Fruit fly (Drosophila melanogaster) whole organism, embryonic: ENCODE results near the gene Pka-C1.

Experiments used
- Antp ChIP-seq: fragments of 200-800 bp; sonication (Bioruptor generic); optimal IDR thresholded peaks from 3 replicates; lab custom pipeline; 2016; ENCODE audit warnings: missing biosample characterization, missing genetic modification characterization
- Atf-2 ChIP-seq: fragments of 200-800 bp; sonication (Bioruptor generic); optimal IDR thresholded peaks from 2 replicates; lab custom pipeline; 2016; ENCODE audit warnings: missing biosample characterization, missing genetic modification characterization
- Atf6 ChIP-seq: fragments of 200-800 bp; sonication (Bioruptor generic); IDR thresholded peaks from 2 replicates; pipeline ENCODE4 v1.3.6; 2022; ENCODE audit warnings: missing biosample characterization, missing genetic modification characterization
- CG1024 ChIP-seq: fragments of 200-800 bp; sonication (Bioruptor generic); IDR thresholded peaks from 2 replicates; pipeline ENCODE4 v1.3.6; 2022; ENCODE audit warnings: missing biosample characterization, missing genetic modification characterization
- CG10543 ChIP-seq: fragments of 200-800 bp; sonication (Bioruptor generic); optimal IDR thresholded peaks from 3 replicates; lab custom pipeline; 2017; ENCODE audit warnings: missing biosample characterization, mild to moderate bottlenecking, missing genetic modification characterization, moderate library complexity
- CG10565 ChIP-seq: fragments of 200-800 bp; sonication (Bioruptor generic); optimal IDR thresholded peaks from 3 replicates; lab custom pipeline; 2016; ENCODE audit warnings: missing biosample characterization, mild to moderate bottlenecking, missing genetic modification characterization
- CG11696 ChIP-seq: fragments of 200-800 bp; sonication (Bioruptor generic); IDR thresholded peaks from 2 replicates; pipeline ENCODE4 v1.3.6; 2022; ENCODE audit warnings: missing biosample characterization, missing genetic modification characterization
- CG12071 ChIP-seq: fragments of 200-800 bp; sonication (Bioruptor generic); optimal IDR thresholded peaks from 3 replicates; lab custom pipeline; 2018; ENCODE audit warnings: missing biosample characterization, mild to moderate bottlenecking, missing genetic modification characterization
- CG14441 ChIP-seq: fragments of 200-800 bp; sonication (Bioruptor generic); IDR thresholded peaks from 2 replicates; pipeline ENCODE4 v1.3.6; 2022; ENCODE audit warnings: missing biosample characterization, missing genetic modification characterization
- CG14965 ChIP-seq: fragments of 200-800 bp; sonication (Bioruptor generic); optimal IDR thresholded peaks from 2 replicates; lab custom pipeline; 2016; ENCODE audit warnings: missing biosample characterization, missing genetic modification characterization, borderline replicate concordance
- CG15696 ChIP-seq: fragments of 200-800 bp; sonication (Bioruptor generic); optimal IDR thresholded peaks from 2 replicates; lab custom pipeline; 2019; ENCODE audit warnings: missing biosample characterization, mild to moderate bottlenecking, missing genetic modification characterization, moderate library complexity
- CG17328 ChIP-seq: fragments of 200-800 bp; sonication (Bioruptor generic); IDR thresholded peaks from 2 replicates; pipeline ENCODE4 v1.3.6; 2022; ENCODE audit warnings: missing biosample characterization, missing genetic modification characterization
- CG17802 ChIP-seq: fragments of 200-800 bp; sonication (Bioruptor generic); optimal IDR thresholded peaks from 2 replicates; lab custom pipeline; 2018; ENCODE audit warnings: missing biosample characterization, mild to moderate bottlenecking, missing genetic modification characterization, moderate library complexity
- CG18011 ChIP-seq: fragments of 200-800 bp; sonication (Bioruptor generic); optimal IDR thresholded peaks from 2 replicates; lab custom pipeline; 2017; ENCODE audit warnings: missing biosample characterization, missing genetic modification characterization, mild to moderate bottlenecking, moderate library complexity, missing genotype
- CG2120 ChIP-seq: fragments of 200-800 bp; sonication (Bioruptor generic); optimal IDR thresholded peaks from 3 replicates; lab custom pipeline; 2016; ENCODE audit warnings: missing biosample characterization, missing genetic modification characterization
- CG31224 ChIP-seq: fragments of 200-800 bp; sonication (Bioruptor generic); IDR thresholded peaks from 2 replicates; pipeline ENCODE4 v1.3.6; 2022; ENCODE audit warnings: missing biosample characterization, missing genetic modification characterization
- CG4328 ChIP-seq: fragments of 200-800 bp; sonication (Bioruptor generic); optimal IDR thresholded peaks from 3 replicates; lab custom pipeline; 2017; ENCODE audit warnings: missing biosample characterization, missing genetic modification reagents, missing genetic modification characterization
- CG4360 ChIP-seq: fragments of 200-800 bp; sonication (Bioruptor generic); IDR thresholded peaks from 2 replicates; pipeline ENCODE4 v1.3.6; 2022; ENCODE audit warnings: missing biosample characterization, missing genetic modification characterization
- CG8281 ChIP-seq: fragments of 200-800 bp; sonication (Bioruptor generic); optimal IDR thresholded peaks from 2 replicates; lab custom pipeline; 2018; ENCODE audit warnings: missing biosample characterization, mild to moderate bottlenecking, missing genetic modification characterization, moderate library complexity
- CG8359 ChIP-seq: fragments of 200-800 bp; sonication (Bioruptor generic); optimal IDR thresholded peaks from 2 replicates; lab custom pipeline; 2017; ENCODE audit warnings: missing biosample characterization, mild to moderate bottlenecking, missing genetic modification characterization, borderline replicate concordance
- Dad ChIP-seq: fragments of 200-800 bp; sonication (Bioruptor generic); optimal IDR thresholded peaks from 3 replicates; lab custom pipeline; 2016; ENCODE audit warnings: missing biosample characterization, missing genetic modification characterization
- Deaf1 ChIP-seq: fragments of 200-800 bp; optimal IDR thresholded peaks from 3 replicates; lab custom pipeline; 2019; ENCODE audit warnings: missing biosample characterization, mild to moderate bottlenecking, missing genetic modification characterization, moderate library complexity
- Eip74EF ChIP-seq, 2 experiments: fragments of 200-800 bp in 1 of 2; fragments of >200 bp in 1 of 2; sonication (Bioruptor generic) in 1 of 2; optimal IDR thresholded peaks; 2 replicates each; lab custom pipeline; 2017 to 2019; ENCODE audit warnings: missing biosample characterization in 2 of 2, missing genetic modification characterization in 2 of 2, mild to moderate bottlenecking in 1 of 2, moderate library complexity in 1 of 2
- Lpt ChIP-seq: fragments of >200 bp; optimal IDR thresholded peaks from 2 replicates; lab custom pipeline; 2018; ENCODE audit warnings: missing biosample characterization, missing genetic modification characterization
- NFAT ChIP-seq: fragments of 200-800 bp; sonication (Bioruptor generic); IDR thresholded peaks from 2 replicates; pipeline ENCODE4 v1.3.6; 2022; ENCODE audit warnings: missing biosample characterization, missing genetic modification characterization
- NK7.1 ChIP-seq: fragments of 200-800 bp; sonication (Bioruptor generic); optimal IDR thresholded peaks from 3 replicates; lab custom pipeline; 2016; ENCODE audit warnings: missing biosample characterization, missing genetic modification characterization
- Nf-YA ChIP-seq: fragments of 200-800 bp; sonication (Bioruptor generic); IDR thresholded peaks from 2 replicates; pipeline ENCODE4 v1.3.6; 2022; ENCODE audit warnings: missing biosample characterization, missing genetic modification characterization
- Poxn ChIP-seq: fragments of 200-800 bp; sonication (Bioruptor generic); IDR thresholded peaks from 2 replicates; pipeline ENCODE4 v1.3.6; 2022; ENCODE audit warnings: missing biosample characterization, missing genetic modification characterization
- Rx ChIP-seq: fragments of 200-800 bp; sonication (Bioruptor generic); IDR thresholded peaks from 2 replicates; pipeline ENCODE4 v1.3.6; 2022; ENCODE audit warnings: missing biosample characterization, missing genetic modification characterization
- Sox102F ChIP-seq: fragments of 200-800 bp; sonication (Bioruptor generic); optimal IDR thresholded peaks from 2 replicates; lab custom pipeline; 2018; ENCODE audit warnings: missing biosample characterization, mild to moderate bottlenecking, missing genetic modification characterization, moderate library complexity
- TFAM ChIP-seq: fragments of 200-800 bp; sonication (Bioruptor generic); optimal IDR thresholded peaks from 2 replicates; lab custom pipeline; 2017; ENCODE audit warnings: missing biosample characterization, missing genetic modification characterization, inconsistent platforms
- Usf ChIP-seq: fragments of 200-800 bp; sonication (Bioruptor generic); optimal IDR thresholded peaks from 2 replicates; lab custom pipeline; 2017; ENCODE audit warnings: missing genotype, missing biosample characterization, missing genetic modification characterization
- YL-1 ChIP-seq: fragments of 200-800 bp; sonication (Bioruptor generic); optimal IDR thresholded peaks from 3 replicates; lab custom pipeline; 2017; ENCODE audit warnings: missing biosample characterization, mild to moderate bottlenecking, missing genetic modification characterization
- ara ChIP-seq: fragments of 200-800 bp; sonication (Bioruptor generic); IDR thresholded peaks from 2 replicates; pipeline ENCODE4 v1.3.6; 2022; ENCODE audit warnings: missing biosample characterization, missing genetic modification characterization
- bab2 ChIP-seq: fragments of 200-800 bp; sonication (Bioruptor generic); optimal IDR thresholded peaks from 2 replicates; lab custom pipeline; 2016; ENCODE audit warnings: missing biosample characterization, missing genetic modification characterization
- cad ChIP-seq: fragments of >200 bp; optimal IDR thresholded peaks from 2 replicates; lab custom pipeline; 2017; ENCODE audit warnings: missing biosample characterization, missing genetic modification characterization
- caup ChIP-seq: fragments of 200-800 bp; sonication (Bioruptor generic); optimal IDR thresholded peaks from 3 replicates; lab custom pipeline; 2017; ENCODE audit warnings: missing biosample characterization, mild to moderate bottlenecking, missing genetic modification characterization, moderate library complexity; ENCODE audit not compliant: severe bottlenecking
- chinmo ChIP-seq: fragments of 200-800 bp; sonication (Bioruptor generic); IDR thresholded peaks from 4 replicates; pipeline ENCODE4 v1.3.6; 2022; ENCODE audit warnings: missing biosample characterization, missing genetic modification characterization; ENCODE audit not compliant: partially characterized antibody
- crc ChIP-seq: fragments of 200-800 bp; sonication (Bioruptor generic); optimal IDR thresholded peaks from 2 replicates; lab custom pipeline; 2016; ENCODE audit warnings: missing biosample characterization, missing genetic modification characterization
- crol ChIP-seq: fragments of 200-800 bp; sonication (Bioruptor generic); IDR thresholded peaks from 2 replicates; pipeline ENCODE4 v1.3.6; 2022; ENCODE audit warnings: missing biosample characterization, missing genetic modification characterization
- esg ChIP-seq: fragments of 200-800 bp; sonication (Bioruptor generic); conservative IDR thresholded peaks from 2 replicates; pipeline ENCODE4 v1.3.6; 2022; ENCODE audit warnings: missing biosample characterization, missing genetic modification characterization
- her ChIP-seq: fragments of 200-800 bp; sonication (Bioruptor generic); optimal IDR thresholded peaks from 2 replicates; lab custom pipeline; 2016; ENCODE audit warnings: missing biosample characterization, missing genetic modification characterization
- lab ChIP-seq: fragments of 200-800 bp; sonication (Bioruptor generic); optimal IDR thresholded peaks from 3 replicates; lab custom pipeline; 2017; ENCODE audit warnings: missing biosample characterization, missing genetic modification characterization, mild to moderate bottlenecking, moderate library complexity, missing genetic modification reagents
- nmo ChIP-seq: fragments of 200-800 bp; sonication (Bioruptor generic); optimal IDR thresholded peaks from 2 replicates; lab custom pipeline; 2018; ENCODE audit warnings: missing biosample characterization, mild to moderate bottlenecking, missing genetic modification characterization, moderate library complexity
- otp ChIP-seq: fragments of 200-800 bp; sonication (Bioruptor generic); IDR thresholded peaks from 3 replicates; pipeline ENCODE4, ENCODE4 v1.3.6; 2022; ENCODE audit warnings: missing biosample characterization, missing genetic modification characterization
- p53 ChIP-seq: fragments of 200-800 bp; sonication (Bioruptor generic); optimal IDR thresholded peaks from 2 replicates; lab custom pipeline; 2016; ENCODE audit warnings: missing biosample characterization, missing genetic modification characterization
- salm ChIP-seq: fragments of 200-800 bp; sonication (Bioruptor generic); optimal IDR thresholded peaks from 2 replicates; lab custom pipeline; 2018; ENCODE audit warnings: missing biosample characterization, mild to moderate bottlenecking, missing genetic modification characterization
- seq ChIP-seq: fragments of 200-800 bp; sonication (Bioruptor generic); IDR thresholded peaks from 2 replicates; pipeline ENCODE4 v1.3.6; 2022; ENCODE audit warnings: missing biosample characterization, missing genetic modification characterization
- sob ChIP-seq: fragments of 200-800 bp; sonication (Bioruptor generic); IDR thresholded peaks from 2 replicates; pipeline ENCODE4 v1.3.6; 2022; ENCODE audit warnings: missing biosample characterization, missing genetic modification characterization
- sug ChIP-seq: fragments of 200-800 bp; optimal IDR thresholded peaks from 2 replicates; lab custom pipeline; 2019; ENCODE audit warnings: missing biosample characterization, mild to moderate bottlenecking, missing genetic modification characterization, moderate library complexity
- tx ChIP-seq: fragments of 200-800 bp; sonication (Bioruptor generic); optimal IDR thresholded peaks from 2 replicates; lab custom pipeline; 2016; ENCODE audit warnings: missing biosample characterization, missing genetic modification characterization

The Pka-C1 gene

DNA sequence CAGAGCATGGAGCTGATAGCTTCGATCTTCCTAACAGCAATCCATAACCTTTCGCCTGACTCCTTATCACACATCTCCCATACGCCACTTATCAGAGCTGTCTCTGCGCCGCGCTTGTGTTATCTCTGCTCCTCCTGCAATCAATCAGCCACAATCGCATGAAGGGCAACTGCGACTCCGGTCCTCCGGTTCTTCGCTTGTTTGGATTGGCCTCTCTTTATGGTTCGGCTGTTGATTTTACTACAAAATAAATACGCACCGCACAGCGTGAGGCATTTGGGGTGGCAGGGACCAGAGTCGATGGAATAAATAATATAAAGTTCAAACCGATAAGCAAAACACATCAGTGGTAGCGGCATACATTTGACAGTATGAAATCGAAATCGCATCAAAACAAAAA, 66.0 kb downstream of the Pka-C1 start (continued):
- peak; percentile 56 for TF ChIP-seq Nf-YA (GFP tag; lab: Robert Waterston, UW)
- peak; percentile 49 for TF ChIP-seq caup (GFP tag; lab: Kevin White, UChicago)
- TF ChIP-seq sug = peak; percentile 23
- TF ChIP-seq TFAM (GFP tag; lab: Kevin White, UChicago) = no peak
- peak; percentile 38 for TF ChIP-seq her (GFP tag; lab: Kevin White, UChicago)
- no peak; the same call in 1 of the 2 replicates for TF ChIP-seq seq (GFP tag; lab: Robert Waterston, UW)
- TF ChIP-seq otp (GFP tag; lab: Robert Waterston, UW) = peak; percentile 84
- TF ChIP-seq NK7.1 (GFP tag; lab: Kevin White, UChicago) = peak; percentile 71
- peak; percentile 84 for TF ChIP-seq bab2 (GFP tag; lab: Kevin White, UChicago)
- TF ChIP-seq crc (GFP tag; lab: Kevin White, UChicago) = no peak
- no peak for TF ChIP-seq CG18011 (GFP tag; lab: Kevin White, UChicago)
- no peak for TF ChIP-seq CG10565 (GFP tag; lab: Kevin White, UChicago)
- TF ChIP-seq CG1024 (GFP tag; lab: Robert Waterston, UW) = peak; percentile 31; the same call in 1 of the 2 replicates
- no peak for TF ChIP-seq tx
- no peak for TF ChIP-seq CG2120
- peak; percentile 96 for TF ChIP-seq CG15696 (tag; lab: Kevin White, UChicago)
- no peak for TF ChIP-seq Sox102F (GFP tag; lab: Kevin White, UChicago)
- TF ChIP-seq Dad (GFP tag; lab: Kevin White, UChicago) = peak; percentile 18
- peak; percentile 62 for TF ChIP-seq CG4328 (GFP tag; lab: Kevin White, UChicago)
- TF ChIP-seq Deaf1 (tag; lab: Kevin White, UChicago) = no peak
- TF ChIP-seq Atf6 (GFP tag; lab: Robert Waterston, UW) = peak; percentile 19; the same call in 1 of the 2 replicates
- TF ChIP-seq CG10543 (GFP tag; lab: Kevin White, UChicago) = peak; percentile 34
- no peak for TF ChIP-seq Lpt (GFP tag; lab: Kevin White, UChicago)
- no peak for TF ChIP-seq CG14441 (GFP tag; lab: Robert Waterston, UW)
- peak; percentile 55 for TF ChIP-seq CG14965 (GFP tag; lab: Kevin White, UChicago)
- no peak for TF ChIP-seq YL-1 (GFP tag; lab: Kevin White, UChicago)
- TF ChIP-seq CG12071 (GFP tag; lab: Kevin White, UChicago) = peak; percentile 61
- peak; percentile 67 for TF ChIP-seq CG8359
- no peak for TF ChIP-seq chinmo
- TF ChIP-seq esg = no peak
- no peak for TF ChIP-seq salm (tag; lab: Kevin White, UChicago)
- TF ChIP-seq crol = no peak
- TF ChIP-seq CG31224 (GFP tag; lab: Robert Waterston, UW) = no peak
- TF ChIP-seq nmo (GFP tag; lab: Kevin White, UChicago) = peak; percentile 9
- TF ChIP-seq p53 = peak; percentile 41
- no peak for TF ChIP-seq Poxn (GFP tag; lab: Robert Waterston, UW)
- TF ChIP-seq CG17802 (tag; lab: Kevin White, UChicago) = peak; percentile 37
- TF ChIP-seq ara (GFP tag; lab: Robert Waterston, UW) = peak; percentile 80
- peak; percentile 41 for TF ChIP-seq Antp (GFP tag; lab: Kevin White, UChicago)
- 0 out of 2 replicates have a peak, but pooled peaks have one; percentile 36 for TF ChIP-seq NFAT (GFP tag; lab: Robert Waterston, UW)
- no peak for TF ChIP-seq cad (GFP tag; lab: Kevin White, UChicago)
- TF ChIP-seq CG4360 = peak; percentile 66
- TF ChIP-seq CG11696 = 0 out of 2 replicates have a peak, but pooled peaks have one; percentile 23
- peak; percentile 56; the same call in 1 of the 2 replicates for TF ChIP-seq CG17328
- TF ChIP-seq Eip74EF (GFP tag; optimal IDR thresholded peaks at IDR 0.05; lab: Kevin White, UChicago) = no peak
- TF ChIP-seq sob (GFP tag; lab: Robert Waterston, UW) = peak; percentile 68
- TF ChIP-seq CG8281 = peak; percentile 43
- 0 out of 2 replicates have a peak, but pooled peaks have one; percentile 39 for TF ChIP-seq Rx
- TF ChIP-seq Usf (GFP tag; lab: Kevin White, UChicago) = no peak
- TF ChIP-seq lab (GFP tag; lab: Kevin White, UChicago) = peak; percentile 80
- peak; percentile 33 for TF ChIP-seq Atf-2 (GFP tag; lab: Kevin White, UChicago)
